Worm (Caenorhabditis elegans) whole organism, L2 larva: ENCODE results near the gene Y57G11C.51.
"Not testable (repeated sequence)": the region's sequence is repeated elsewhere in the genome, so short reads cannot be mapped to it uniquely, and the experiment has no call there.

Experiments used
- F13H6.1 ChIP-seq: sonication (generic microtip); optimal IDR thresholded peaks from 2 replicates; lab custom pipeline; 2016; ENCODE audit warnings: missing genetic modification characterization, missing compliant biosample characterization
- Y55F3AM.14 ChIP-seq: fragments of 200-800 bp; sonication (Bioruptor generic); optimal IDR thresholded peaks from 2 replicates; lab custom pipeline; 2018; ENCODE audit warnings: mild to moderate bottlenecking, missing genetic modification characterization, missing compliant biosample characterization
- ZK546.5 ChIP-seq: sonication (generic microtip); optimal IDR thresholded peaks from 2 replicates; lab custom pipeline; 2017; ENCODE audit warnings: missing biosample characterization, missing genetic modification characterization
- alr-1 ChIP-seq: fragments of 150-350 bp; optimal IDR thresholded peaks from 2 replicates; lab custom pipeline; 2014; ENCODE audit warnings: missing biosample characterization, missing genetic modification characterization
- aly-2 ChIP-seq: fragments of 150-350 bp; optimal IDR thresholded peaks from 2 replicates; lab custom pipeline; 2014; ENCODE audit warnings: missing biosample characterization, missing genetic modification characterization
- ama-1 ChIP-seq: fragments of 150-350 bp; optimal IDR thresholded peaks from 2 replicates; lab custom pipeline; 2018; ENCODE audit warnings: inconsistent platforms
- blmp-1 ChIP-seq: sonication (generic microtip); optimal IDR thresholded peaks from 2 replicates; lab custom pipeline; 2017; ENCODE audit warnings: missing genetic modification characterization, mild to moderate bottlenecking, missing compliant biosample characterization, antibody characterized with exemption, moderate library complexity; ENCODE audit not compliant: insufficient read depth
- ceh-16 ChIP-seq: fragments of 150-350 bp; optimal IDR thresholded peaks from 2 replicates; lab custom pipeline; 2014; ENCODE audit warnings: missing biosample characterization, missing genetic modification characterization
- ceh-82 ChIP-seq: fragments of 150-350 bp; optimal IDR thresholded peaks from 2 replicates; lab custom pipeline; 2014; ENCODE audit warnings: missing biosample characterization, missing genetic modification characterization
- crh-2 ChIP-seq: sonication (generic microtip); optimal IDR thresholded peaks from 2 replicates; lab custom pipeline; 2017; ENCODE audit warnings: missing biosample characterization, missing genetic modification characterization
- dmd-4 ChIP-seq: sonication (generic microtip); optimal IDR thresholded peaks from 2 replicates; lab custom pipeline; 2017; ENCODE audit warnings: missing biosample characterization, missing genetic modification characterization
- elt-1 ChIP-seq: fragments of 150-350 bp; optimal IDR thresholded peaks from 2 replicates; lab custom pipeline; 2014; ENCODE audit warnings: missing biosample characterization, missing genetic modification characterization
- elt-3 ChIP-seq: sonication (generic microtip); optimal IDR thresholded peaks from 2 replicates; lab custom pipeline; 2017; ENCODE audit warnings: missing biosample characterization, missing genetic modification characterization
- gmeb-1 ChIP-seq: fragments of 150-350 bp; optimal IDR thresholded peaks from 2 replicates; lab custom pipeline; 2014; ENCODE audit warnings: missing biosample characterization, missing genetic modification characterization
- lin-13 ChIP-seq: fragments of 150-350 bp; optimal IDR thresholded peaks from 2 replicates; lab custom pipeline; 2014; ENCODE audit warnings: missing biosample characterization, missing genetic modification reagents, missing genetic modification characterization
- lin-39 ChIP-seq: fragments of 150-350 bp; optimal IDR thresholded peaks from 2 replicates; lab custom pipeline; 2014; ENCODE audit warnings: missing biosample characterization, missing genetic modification reagents, missing genetic modification characterization
- lsy-2 ChIP-seq, 2 experiments: fragments of 150-350 bp in 1 of 2; sonication (generic microtip) in 1 of 2; optimal IDR thresholded peaks; 2 replicates each; lab custom pipeline; 2014 to 2017; ENCODE audit warnings: missing biosample characterization in 2 of 2, missing genetic modification characterization in 2 of 2
- mab-5 ChIP-seq: fragments of 150-350 bp; optimal IDR thresholded peaks from 2 replicates; lab custom pipeline; 2014; ENCODE audit warnings: missing biosample characterization, missing genetic modification characterization
- mbf-1 ChIP-seq: sonication (generic microtip); optimal IDR thresholded peaks from 2 replicates; lab custom pipeline; 2017; ENCODE audit warnings: missing biosample characterization, missing genetic modification characterization
- nhr-10 ChIP-seq: sonication (generic microtip); optimal IDR thresholded peaks from 2 replicates; lab custom pipeline; 2017; ENCODE audit warnings: missing biosample characterization, missing genetic modification characterization
- nhr-11 ChIP-seq: fragments of 150-350 bp; optimal IDR thresholded peaks from 2 replicates; lab custom pipeline; 2014; ENCODE audit warnings: missing biosample characterization, missing genetic modification characterization
- nhr-12 ChIP-seq: fragments of 150-350 bp; optimal IDR thresholded peaks from 2 replicates; lab custom pipeline; 2014; ENCODE audit warnings: missing biosample characterization, missing genetic modification characterization
- nhr-129 ChIP-seq: fragments of 150-350 bp; optimal IDR thresholded peaks from 2 replicates; lab custom pipeline; 2014; ENCODE audit warnings: missing biosample characterization, missing genetic modification characterization
- nhr-21 ChIP-seq: fragments of 150-350 bp; optimal IDR thresholded peaks from 2 replicates; lab custom pipeline; 2014; ENCODE audit warnings: missing biosample characterization, missing genetic modification characterization
- nhr-6 ChIP-seq: fragments of 150-350 bp; optimal IDR thresholded peaks from 2 replicates; lab custom pipeline; 2014; ENCODE audit warnings: missing biosample characterization, missing genetic modification characterization
- sem-4 ChIP-seq: fragments of 150-350 bp; optimal IDR thresholded peaks from 2 replicates; lab custom pipeline; 2014; ENCODE audit warnings: missing biosample characterization, missing genetic modification reagents, missing genetic modification characterization
- skn-1 ChIP-seq: sonication (generic microtip); optimal IDR thresholded peaks from 2 replicates; lab custom pipeline; 2017; ENCODE audit warnings: missing biosample characterization, missing genetic modification characterization
- sma-3 ChIP-seq: sonication (generic microtip); optimal IDR thresholded peaks from 2 replicates; lab custom pipeline; 2016; ENCODE audit warnings: missing genetic modification reagents, missing genetic modification characterization, missing compliant biosample characterization
- sma-9 ChIP-seq, 2 experiments: fragments of 150-350 bp in 1 of 2; sonication (generic microtip) in 1 of 2; optimal IDR thresholded peaks; 2 replicates each; lab custom pipeline; 2014 to 2016; ENCODE audit warnings: missing genetic modification characterization in 2 of 2, mild to moderate bottlenecking in 1 of 2, missing biosample characterization in 1 of 2, missing compliant biosample characterization in 1 of 2, missing genetic modification reagents in 1 of 2, moderate library complexity in 1 of 2
- snpc-4 ChIP-seq: fragments of 150-350 bp; optimal IDR thresholded peaks from 2 replicates; lab custom pipeline; 2014; ENCODE audit warnings: missing biosample characterization, missing genetic modification characterization
- ztf-4 ChIP-seq: fragments of 150-350 bp; optimal IDR thresholded peaks from 2 replicates; lab custom pipeline; 2014; ENCODE audit warnings: missing biosample characterization, missing genetic modification characterization

The Y57G11C.51 gene

ce11 chrIV:14774454-14774853, at the start of gene Y57G11C.51:
Y57G11C.51 (minus strand) TSS chrIV:14774554.
- TF ChIP-seq F13H6.1, alr-1, ZK546.5 (tag; lab: Kevin White, UChicago): not testable (repeated sequence)

- TF ChIP-seq ama-1 (lab: Kevin White, UChicago) (peak; percentile 11), dmd-4 (tag; lab: Kevin White, UChicago) (no peak), lsy-2 (tag; optimal IDR thresholded peaks at IDR 0.05; lab: Kevin White, UChicago) (peak in 1 of 2 experiments; percentile 48), nhr-21 (tag; lab: Kevin White, UChicago) (peak; percentile 53), lin-13 (peak; percentile 26), mab-5 (tag; lab: Kevin White, UChicago) (no peak), crh-2 (tag; lab: Kevin White, UChicago) (peak; percentile 13)
These were observed 47.9 kb upstream of the Y57G11C.51 start for ce11 chrIV:14822267-14822666.

ce11 chrIV:14816288-14816687, 41.9 kb upstream of the Y57G11C.51 start, which contains the start of gene Y57G11C.46:
Y57G11C.46 (minus strand) TSS chrIV:14816388.
- TF ChIP-seq ceh-82 (tag; lab: Kevin White, UChicago): no peak
- TF ChIP-seq nhr-21 (tag; lab: Kevin White, UChicago): no peak
- TF ChIP-seq, all 48 proteins: peak for 0

- TF ChIP-seq lin-39 (tag; lab: Kevin White, UChicago): no peak
- TF ChIP-seq snpc-4 (tag; lab: Kevin White, UChicago): no peak
- no peak for TF ChIP-seq crh-2 (tag; lab: Kevin White, UChicago)
- no peak for TF ChIP-seq nhr-11 (tag; lab: Kevin White, UChicago)
- TF ChIP-seq elt-1 (tag; lab: Kevin White, UChicago): no peak
- no peak for TF ChIP-seq nhr-12 (tag; lab: Kevin White, UChicago)
- no peak for TF ChIP-seq Y55F3AM.14 (GFP tag; lab: Kevin White, UChicago)
- TF ChIP-seq mbf-1 (tag; lab: Kevin White, UChicago): no peak
- TF ChIP-seq sem-4: no peak
- no peak for TF ChIP-seq elt-3 (tag; lab: Kevin White, UChicago)
These were observed 32.5 kb upstream of the Y57G11C.51 start, which contains the start of gene oig-5 for ce11 chrIV:14806903-14807302. oig-5 (plus strand) TSS chrIV:14807203.

ce11 chrIV:14802316-14802715, 28.0 kb upstream of the Y57G11C.51 start, which contains the start of gene Y57G11C.1142:
Y57G11C.1142 (plus strand) TSS chrIV:14802616.
- TF ChIP-seq sma-3 (GFP tag; lab: Kevin White, UChicago) (no peak), nhr-129 (tag; lab: Kevin White, UChicago) (no peak), nhr-11 (tag; lab: Kevin White, UChicago) (no peak), nhr-10 (tag; lab: Kevin White, UChicago) (no peak), skn-1 (tag; lab: Kevin White, UChicago) (no peak), nhr-6 (tag; lab: Kevin White, UChicago) (no peak), snpc-4 (tag; lab: Kevin White, UChicago) (no peak), sma-9 (GFP tag; optimal IDR thresholded peaks at IDR 0.05; lab: Kevin White, UChicago) (no peak), sma-9 (tag; optimal IDR thresholded peaks at IDR 0.05; lab: Kevin White, UChicago) (no peak), mbf-1 (tag; lab: Kevin White, UChicago) (no peak), ceh-16 (tag; lab: Kevin White, UChicago) (no peak), gmeb-1 (tag; lab: Kevin White, UChicago) (no peak), F13H6.1 (tag; lab: Kevin White, UChicago) (no peak), blmp-1 (tag; lab: Kevin White, UChicago) (no peak), ZK546.5 (tag; lab: Kevin White, UChicago) (no peak), elt-1 (tag; lab: Kevin White, UChicago) (no peak), Y55F3AM.14 (GFP tag; lab: Kevin White, UChicago) (no peak)

- TF ChIP-seq nhr-12 (tag; lab: Kevin White, UChicago) (no peak), ztf-4 (tag; lab: Kevin White, UChicago) (no peak), alr-1 (tag; lab: Kevin White, UChicago) (no peak), skn-1 (tag; lab: Kevin White, UChicago) (no peak), nhr-10 (tag; lab: Kevin White, UChicago) (no peak), snpc-4 (tag; lab: Kevin White, UChicago) (no peak), aly-2 (tag; lab: Kevin White, UChicago) (no peak)
These were observed 26.6 kb upstream of the Y57G11C.51 start for ce11 chrIV:14800931-14801330.
